Worm (Caenorhabditis elegans): ENCODE measurements around the gene Y82E9BR.3.

DNA sequence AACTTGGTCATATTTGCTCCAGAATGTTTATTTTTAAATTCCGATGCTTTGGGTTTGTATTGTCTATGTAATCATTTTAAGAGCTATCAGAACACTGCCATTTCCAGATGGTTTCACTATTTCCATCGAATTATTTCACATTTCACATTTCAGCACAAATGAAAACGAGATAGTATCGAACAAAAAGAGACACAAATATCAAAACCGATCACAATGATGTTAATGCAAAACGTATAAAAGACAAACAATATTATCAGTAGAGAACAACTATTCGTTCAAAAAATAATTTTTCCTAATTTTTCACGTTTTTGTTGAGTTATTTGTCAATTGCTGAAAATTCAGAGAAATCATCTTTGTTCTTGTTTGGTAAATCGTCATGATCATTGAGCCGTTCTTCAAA lies 23.6 kb upstream of the Y82E9BR.3 start:
- no peak for TF ChIP-seq ztf-1 (GFP tag; conservative IDR thresholded peaks at IDR 0.05)
- no peak for TF ChIP-seq mab-5 (tag; optimal IDR thresholded peaks at IDR 0.05)
- TF ChIP-seq nhr-11 (tag; optimal IDR thresholded peaks at IDR 0.05) = no peak
- TF ChIP-seq ZK546.5 (tag; optimal IDR thresholded peaks at IDR 0.05) = no peak
- TF ChIP-seq Y55F3AM.14 (GFP tag; optimal IDR thresholded peaks at IDR 0.05) = no peak
